Worm (Caenorhabditis elegans): ENCODE measurements around the gene clec-262.

Gene clec-262

ce11 chrV:20347625-20348024 lies 36.0 kb downstream of the clec-262 start (continued):
- TF ChIP-seq B0261.1 (tag; optimal IDR thresholded peaks at IDR 0.05) (peak; percentile 63), attf-6 (GFP tag; IDR thresholded peaks at IDR 0.05) (no peak), hmg-1.2 (GFP tag; IDR thresholded peaks at IDR 0.05) (0 out of 2 replicates have a peak, but pooled peaks have one; percentile 25), ccch-3 (GFP tag; optimal IDR thresholded peaks at IDR 0.05) (no peak), cebp-1 (GFP tag; IDR thresholded peaks at IDR 0.05) (no peak), cebp-1 (tag; optimal IDR thresholded peaks at IDR 0.05) (no peak), die-1 (tag; optimal IDR thresholded peaks at IDR 0.05) (peak; percentile 4), mes-4 (tag; optimal IDR thresholded peaks at IDR 0.05) (no peak), repo-1 (tag; optimal IDR thresholded peaks at IDR 0.05) (no peak)

- TF ChIP-seq tbp1 (GFP tag; optimal IDR thresholded peaks at IDR 0.05) (peak; percentile 85), C06A6.2 (GFP tag; conservative IDR thresholded peaks at IDR 0.05) (no peak), B0261.1 (tag; optimal IDR thresholded peaks at IDR 0.05) (peak; percentile 65), rpc-1 (optimal IDR thresholded peaks at IDR 0.05) (peak; percentile 56), rpc-1 (tag; optimal IDR thresholded peaks at IDR 0.05) (peak; percentile 76), ceh-58 (GFP tag; IDR thresholded peaks at IDR 0.05) (no peak), D2030.7 (GFP tag; IDR thresholded peaks at IDR 0.05) (no peak), dox-1 (GFP tag; IDR thresholded peaks at IDR 0.05) (peak; percentile 36; the same call in 1 of the 2 replicates), ekl-4 (GFP tag; IDR thresholded peaks at IDR 0.05) (no peak), F37B4.10 (GFP tag; IDR thresholded peaks at IDR 0.05) (no peak), xnd-1 (tag; optimal IDR thresholded peaks at IDR 0.05) (no peak), cebp-1 (GFP tag; IDR thresholded peaks at IDR 0.05) (no peak), cebp-1 (tag; optimal IDR thresholded peaks at IDR 0.05) (no peak), him-1 (tag; optimal IDR thresholded peaks at IDR 0.05) (peak; percentile 50), dpff-1 (tag; optimal IDR thresholded peaks at IDR 0.05) (no peak), hmg-1.2 (GFP tag; IDR thresholded peaks at IDR 0.05) (0 out of 2 replicates have a peak, but pooled peaks have one; percentile 17), nhr-80 (tag; optimal IDR thresholded peaks at IDR 0.05) (no peak), atf-7 (tag; optimal IDR thresholded peaks at IDR 0.05) (no peak), F57A8.1 (GFP tag; optimal IDR thresholded peaks at IDR 0.05) (no peak), lin-26 (GFP tag; IDR thresholded peaks at IDR 0.05) (peak; percentile 59; the same call in 1 of the 2 replicates), mxl-1 (tag; optimal IDR thresholded peaks at IDR 0.05) (peak; percentile 3), die-1 (tag; optimal IDR thresholded peaks at IDR 0.05) (peak; percentile 44), nhr-90 (tag; optimal IDR thresholded peaks at IDR 0.05) (peak; percentile 56), mcd-1 (GFP tag; IDR thresholded peaks at IDR 0.05) (peak; percentile 23; the same call in 1 of the 2 replicates), attf-3 (GFP tag; conservative IDR thresholded peaks at IDR 0.05) (no peak)
Observed at ce11 chrV:20350382-20350781, 38.8 kb downstream of the clec-262 start.

- TF ChIP-seq bed-2 (GFP tag; IDR thresholded peaks at IDR 0.05) = no peak
- TF ChIP-seq nfya-1 (tag; optimal IDR thresholded peaks at IDR 0.05; ENCODE audit: borderline replicate concordance, insufficient read depth) = no peak
- no peak for TF ChIP-seq bed-1 (GFP tag; IDR thresholded peaks at IDR 0.05)
- no peak for TF ChIP-seq attf-6 (GFP tag; IDR thresholded peaks at IDR 0.05)
- no peak for TF ChIP-seq ceh-27 (GFP tag; optimal IDR thresholded peaks at IDR 0.05)
- no peak for TF ChIP-seq hlh-12 (tag; optimal IDR thresholded peaks at IDR 0.05)
- TF ChIP-seq dpl-1 (GFP tag; optimal IDR thresholded peaks at IDR 0.05) = no peak
- TF ChIP-seq rcor-1 (GFP tag; IDR thresholded peaks at IDR 0.05) = no peak
- TF ChIP-seq fkh-3 (tag; optimal IDR thresholded peaks at IDR 0.05) = no peak
- no peak for TF ChIP-seq egrh-3 (GFP tag; IDR thresholded peaks at IDR 0.05)
- TF ChIP-seq die-1 (tag; optimal IDR thresholded peaks at IDR 0.05) = no peak
- TF ChIP-seq ztf-25 (GFP tag; IDR thresholded peaks at IDR 0.05) = no peak
- TF ChIP-seq lsl-1 (GFP tag; optimal IDR thresholded peaks at IDR 0.05) = no peak
- no peak for TF ChIP-seq lin-40 (tag; optimal IDR thresholded peaks at IDR 0.05)
- TF ChIP-seq lsy-27 (tag; optimal IDR thresholded peaks at IDR 0.05; ENCODE audit: borderline replicate concordance, insufficient read depth) = no peak
- no peak for TF ChIP-seq F52B5.7 (tag; optimal IDR thresholded peaks at IDR 0.05)
- no peak for TF ChIP-seq hrde-1 (tag; optimal IDR thresholded peaks at IDR 0.05; ENCODE audit: borderline replicate concordance)
- TF ChIP-seq cebp-2 (GFP tag; IDR thresholded peaks at IDR 0.05) = no peak
- TF ChIP-seq F55B11.4 (tag; optimal IDR thresholded peaks at IDR 0.05; ENCODE audit: borderline replicate concordance, insufficient read depth) = no peak
- no peak for TF ChIP-seq tlf-1 (GFP tag; optimal IDR thresholded peaks at IDR 0.05)
Observed at ce11 chrV:20351195-20351594, 39.6 kb downstream of the clec-262 start, which contains the start of gene K02E2.1. Gene K02E2.1 (plus strand): TSS chrV:20351495.
